Fruit fly (Drosophila melanogaster) whole organism, embryonic: Measurements from ENCODE around the gene sing.

Source experiments
- Asciz ChIP-seq: fragments of 200-800 bp; sonication (Bioruptor generic); optimal IDR thresholded peaks from 2 replicates; lab custom pipeline; 2017; ENCODE audit warnings: missing biosample characterization, mild to moderate bottlenecking, missing genetic modification characterization, missing genetic modification reagents
- B-H2 ChIP-seq: fragments of 200-800 bp; sonication (Bioruptor generic); optimal IDR thresholded peaks from 2 replicates; lab custom pipeline; 2018; ENCODE audit warnings: missing biosample characterization, mild to moderate bottlenecking, missing genetic modification characterization
- Blimp-1 ChIP-seq: fragments of 200-800 bp; sonication (Bioruptor generic); optimal IDR thresholded peaks from 3 replicates; lab custom pipeline; 2018; ENCODE audit warnings: missing biosample characterization, missing genetic modification characterization, mild to moderate bottlenecking, moderate library complexity, missing genetic modification reagents
- C15 ChIP-seq: fragments of 200-800 bp; sonication (Bioruptor generic); IDR thresholded peaks from 3 replicates; pipeline ENCODE4 v1.3.6; 2022; ENCODE audit warnings: missing biosample characterization, missing genetic modification characterization
- CG10366 ChIP-seq: fragments of 200-800 bp; sonication (Bioruptor generic); IDR thresholded peaks from 2 replicates; pipeline ENCODE4 v1.3.6; 2022; ENCODE audit warnings: missing biosample characterization, missing genetic modification characterization
- CG11504 ChIP-seq: fragments of 200-800 bp; sonication (Bioruptor generic); optimal IDR thresholded peaks from 3 replicates; lab custom pipeline; 2019; ENCODE audit warnings: missing biosample characterization, mild to moderate bottlenecking, missing genetic modification characterization, moderate library complexity
- CG12219 ChIP-seq: fragments of 200-800 bp; sonication (Bioruptor generic); optimal IDR thresholded peaks from 3 replicates; lab custom pipeline; 2018; ENCODE audit warnings: missing biosample characterization, mild to moderate bottlenecking, missing genetic modification characterization
- CG16863 ChIP-seq: fragments of 200-800 bp; sonication (Bioruptor generic); optimal IDR thresholded peaks from 3 replicates; lab custom pipeline; 2016; ENCODE audit warnings: missing biosample characterization, missing genetic modification characterization
- CG17385 ChIP-seq: fragments of 200-800 bp; sonication (Bioruptor generic); optimal IDR thresholded peaks from 3 replicates; lab custom pipeline; 2018; ENCODE audit warnings: missing biosample characterization, mild to moderate bottlenecking, missing genetic modification characterization
- CG33213 ChIP-seq: fragments of 200-800 bp; sonication (Bioruptor generic); optimal IDR thresholded peaks from 3 replicates; lab custom pipeline; 2016; ENCODE audit warnings: missing biosample characterization, missing genetic modification characterization
- CG34376 ChIP-seq: fragments of 200-800 bp; sonication (Bioruptor generic); optimal IDR thresholded peaks from 2 replicates; lab custom pipeline; 2018; ENCODE audit warnings: missing biosample characterization, mild to moderate bottlenecking, missing genetic modification characterization
- CG34422 ChIP-seq: fragments of 200-800 bp; sonication (Bioruptor generic); IDR thresholded peaks from 3 replicates; pipeline ENCODE4 v1.3.6; 2022; ENCODE audit warnings: missing biosample characterization, missing genetic modification characterization
- CG43689 ChIP-seq: fragments of 200-800 bp; sonication (Bioruptor generic); IDR thresholded peaks from 2 replicates; pipeline ENCODE4 v1.3.6; 2022; ENCODE audit warnings: missing biosample characterization, missing genetic modification characterization
- CG4424 ChIP-seq: fragments of 200-800 bp; sonication (Bioruptor generic); optimal IDR thresholded peaks from 3 replicates; lab custom pipeline; 2016; ENCODE audit warnings: missing biosample characterization, missing genetic modification characterization
- CG5180 ChIP-seq: fragments of 200-800 bp; sonication (Bioruptor generic); optimal IDR thresholded peaks from 3 replicates; lab custom pipeline; 2017; ENCODE audit warnings: missing biosample characterization, missing genetic modification characterization, mild to moderate bottlenecking, moderate library complexity, missing genetic modification reagents
- CG6683 ChIP-seq: fragments of 200-800 bp; sonication (Bioruptor generic); optimal IDR thresholded peaks from 2 replicates; lab custom pipeline; 2017; ENCODE audit warnings: missing biosample characterization, mild to moderate bottlenecking, missing genetic modification characterization, missing genetic modification reagents
- CG9727 ChIP-seq: fragments of 200-800 bp; sonication (Bioruptor generic); optimal IDR thresholded peaks from 3 replicates; lab custom pipeline; 2017; ENCODE audit warnings: missing biosample characterization, mild to moderate bottlenecking, missing genetic modification characterization
- Dip2 ChIP-seq: fragments of 200-800 bp; sonication (Bioruptor generic); IDR thresholded peaks from 2 replicates; pipeline ENCODE4 v1.3.6; 2022; ENCODE audit warnings: missing biosample characterization, missing genetic modification characterization
- Fer1 ChIP-seq: fragments of 200-800 bp; sonication (Bioruptor generic); optimal IDR thresholded peaks from 2 replicates; lab custom pipeline; 2017; ENCODE audit warnings: missing biosample characterization, mild to moderate bottlenecking, missing genetic modification characterization
- HLHmδ ChIP-seq: fragments of 200-800 bp; sonication (Bioruptor generic); optimal IDR thresholded peaks from 2 replicates; lab custom pipeline; 2018; ENCODE audit warnings: missing biosample characterization, mild to moderate bottlenecking, missing genetic modification characterization, moderate library complexity
- HmgD ChIP-seq: fragments of 200-800 bp; sonication (Bioruptor generic); optimal IDR thresholded peaks from 3 replicates; lab custom pipeline; 2016; ENCODE audit warnings: missing biosample characterization, missing genetic modification characterization
- Hr3 ChIP-seq: fragments of 200-800 bp; sonication (Bioruptor generic); optimal IDR thresholded peaks from 3 replicates; lab custom pipeline; 2016; ENCODE audit warnings: missing biosample characterization, missing genetic modification characterization
- Lhr ChIP-seq: fragments of 200-800 bp; sonication (Bioruptor generic); optimal IDR thresholded peaks from 3 replicates; lab custom pipeline; 2017; ENCODE audit warnings: mild to moderate bottlenecking, missing biosample characterization, missing genetic modification reagents, missing genetic modification characterization
- Med ChIP-seq: fragments of 200-800 bp; sonication (Bioruptor generic); peaks from one replicate; lab custom pipeline; 2016; ENCODE audit warnings: missing biosample characterization, missing genetic modification characterization, mild to moderate bottlenecking, inconsistent platforms, moderate library complexity
- Oli ChIP-seq: fragments of 200-800 bp; sonication (Bioruptor generic); optimal IDR thresholded peaks from 2 replicates; lab custom pipeline; 2018; ENCODE audit warnings: missing biosample characterization, mild to moderate bottlenecking, missing genetic modification characterization, moderate library complexity
- Spps ChIP-seq: fragments of 200-800 bp; sonication (Bioruptor generic); optimal IDR thresholded peaks from 2 replicates; lab custom pipeline; 2018; ENCODE audit warnings: missing biosample characterization, mild to moderate bottlenecking, missing genetic modification characterization
- Sry-δ ChIP-seq: fragments of 200-800 bp; sonication (Bioruptor generic); optimal IDR thresholded peaks from 2 replicates; lab custom pipeline; 2016; ENCODE audit warnings: missing biosample characterization, missing genetic modification characterization
- Xrp1 ChIP-seq: fragments of 200-800 bp; sonication (Bioruptor generic); IDR thresholded peaks from 2 replicates; pipeline ENCODE4 v1.3.6; 2022; ENCODE audit warnings: missing biosample characterization, missing genetic modification characterization
- aop ChIP-seq: fragments of 200-800 bp; sonication (Bioruptor generic); IDR thresholded peaks from 2 replicates; pipeline ENCODE4 v1.3.6; 2022; ENCODE audit warnings: missing biosample characterization, missing genetic modification characterization
- cad ChIP-seq: fragments of >200 bp; optimal IDR thresholded peaks from 2 replicates; lab custom pipeline; 2017; ENCODE audit warnings: missing biosample characterization, missing genetic modification characterization
- cg ChIP-seq: fragments of 200-800 bp; sonication (Bioruptor generic); optimal IDR thresholded peaks from 3 replicates; lab custom pipeline; 2019; ENCODE audit warnings: missing biosample characterization, mild to moderate bottlenecking, missing genetic modification characterization, moderate library complexity
- corto ChIP-seq: fragments of 200-800 bp; sonication (Bioruptor generic); optimal IDR thresholded peaks from 2 replicates; lab custom pipeline; 2016; ENCODE audit warnings: missing biosample characterization, mild to moderate bottlenecking, missing genetic modification characterization, moderate library complexity
- dati ChIP-seq: fragments of 200-800 bp; sonication (Bioruptor generic); IDR thresholded peaks from 2 replicates; pipeline ENCODE4 v1.3.6; 2022; ENCODE audit warnings: missing biosample characterization, missing genetic modification characterization
- fu2 ChIP-seq: fragments of 200-800 bp; sonication (Bioruptor generic); optimal IDR thresholded peaks from 2 replicates; lab custom pipeline; 2016; ENCODE audit warnings: missing biosample characterization, missing genetic modification characterization
- gce ChIP-seq: fragments of 200-800 bp; sonication (Bioruptor generic); IDR thresholded peaks from 3 replicates; pipeline ENCODE4 v1.3.6; 2022; ENCODE audit warnings: missing biosample characterization, missing genetic modification characterization
- gem ChIP-seq: fragments of 200-800 bp; sonication (Bioruptor generic); optimal IDR thresholded peaks from 2 replicates; lab custom pipeline; 2019; ENCODE audit warnings: missing biosample characterization, mild to moderate bottlenecking, missing genetic modification characterization, moderate library complexity
- hb ChIP-seq: fragments of 200-800 bp; sonication (Bioruptor generic); IDR thresholded peaks from 3 replicates; pipeline ENCODE4 v1.3.6; 2022; ENCODE audit warnings: missing biosample characterization, missing genetic modification characterization; ENCODE audit not compliant: partially characterized antibody
- kni ChIP-seq: fragments of 200-800 bp; sonication (Bioruptor generic); optimal IDR thresholded peaks from 3 replicates; lab custom pipeline; 2017; ENCODE audit warnings: mild to moderate bottlenecking, missing biosample characterization, missing genetic modification reagents, missing genetic modification characterization
- lola ChIP-seq, 3 experiments: fragments of >200 bp in 2 of 3; fragments of 200-800 bp in 1 of 3; sonication (Bioruptor generic) in 1 of 3; optimal IDR thresholded peaks; 2 replicates each; lab custom pipeline; 2017 to 2019; ENCODE audit warnings: missing biosample characterization in 3 of 3, missing genetic modification characterization in 3 of 3, mild to moderate bottlenecking in 1 of 3, moderate library complexity in 1 of 3
- maf-S ChIP-seq: fragments of 200-800 bp; sonication (Bioruptor generic); optimal IDR thresholded peaks from 2 replicates; lab custom pipeline; 2016; ENCODE audit warnings: missing biosample characterization, missing genetic modification characterization
- mam ChIP-seq: fragments of 200-800 bp; sonication (Bioruptor generic); optimal IDR thresholded peaks from 3 replicates; lab custom pipeline; 2016; ENCODE audit warnings: missing biosample characterization, missing genetic modification characterization
- pfk ChIP-seq: fragments of 200-800 bp; sonication (Bioruptor generic); optimal IDR thresholded peaks from 2 replicates; lab custom pipeline; 2018; ENCODE audit warnings: missing biosample characterization, mild to moderate bottlenecking, missing genetic modification characterization, moderate library complexity
- pnt ChIP-seq: fragments of 200-800 bp; sonication (Bioruptor generic); optimal IDR thresholded peaks from 3 replicates; lab custom pipeline; 2016; ENCODE audit warnings: missing biosample characterization, missing genetic modification characterization
- prd ChIP-seq, 3 experiments: fragments of >200 bp in 2 of 3; fragments of 200-800 bp in 1 of 3; sonication (Bioruptor generic) in 1 of 3; optimal IDR thresholded peaks in 2 of 3; IDR thresholded peaks in 1 of 3; 2 replicates in 2 of 3; 3 replicates in 1 of 3; pipeline versions ENCODE4 v1.3.6 to Lab custom; 2017 to 2022; ENCODE audit warnings: missing biosample characterization in 1 of 3, missing genetic modification characterization in 1 of 3
- repo ChIP-seq: fragments of 200-800 bp; sonication (Bioruptor generic); optimal IDR thresholded peaks from 2 replicates; lab custom pipeline; 2016; ENCODE audit warnings: missing biosample characterization, missing genetic modification characterization
- ro ChIP-seq: fragments of 200-800 bp; sonication (Bioruptor generic); IDR thresholded peaks from 2 replicates; pipeline ENCODE4 v1.3.6; 2022; ENCODE audit warnings: missing biosample characterization, missing genetic modification characterization
- slou ChIP-seq: fragments of 200-800 bp; sonication (Bioruptor generic); optimal IDR thresholded peaks from 3 replicates; lab custom pipeline; 2016; ENCODE audit warnings: missing biosample characterization, missing genetic modification characterization
- stwl ChIP-seq: fragments of 200-800 bp; sonication (Bioruptor generic); optimal IDR thresholded peaks from 3 replicates; lab custom pipeline; 2018; ENCODE audit warnings: missing biosample characterization, mild to moderate bottlenecking, missing genetic modification characterization, moderate library complexity
- tx ChIP-seq: fragments of 200-800 bp; sonication (Bioruptor generic); optimal IDR thresholded peaks from 2 replicates; lab custom pipeline; 2016; ENCODE audit warnings: missing biosample characterization, missing genetic modification characterization
- zfh1 ChIP-seq: fragments of 200-800 bp; sonication (Bioruptor generic); IDR thresholded peaks from 3 replicates; pipeline ENCODE4 v1.3.6; 2022; ENCODE audit warnings: missing biosample characterization, missing genetic modification characterization

Gene sing

DNA sequence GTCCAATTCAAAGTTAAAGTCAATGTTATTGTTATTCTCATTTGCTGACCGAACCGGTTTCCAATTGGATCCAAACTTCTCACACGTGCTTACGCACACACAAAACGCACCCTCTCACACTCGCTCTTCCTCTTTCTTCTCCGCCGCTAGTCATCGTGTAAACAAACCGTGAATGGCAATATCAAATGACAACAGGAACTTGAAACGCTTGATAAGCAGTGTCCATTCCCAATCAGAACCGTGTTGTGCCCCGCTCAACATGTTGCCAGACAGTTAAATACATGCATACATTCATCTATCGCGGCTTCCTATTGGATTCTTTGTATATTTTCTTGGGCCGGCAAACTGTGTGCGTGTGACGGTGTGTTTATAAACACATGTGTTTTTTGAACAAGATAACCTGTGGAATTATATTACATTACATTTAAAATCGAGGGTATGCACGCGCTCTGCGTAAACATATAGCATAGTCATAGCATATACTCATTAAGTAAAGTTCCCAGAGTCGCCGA lies 23.3 kb upstream of the sing start (continued):
- TF ChIP-seq C15 (GFP tag; lab: Robert Waterston, UW) (no peak), CG34376 (peak; percentile 83), mam (GFP tag; lab: Kevin White, UChicago) (no peak), CG12219 (GFP tag; lab: Kevin White, UChicago) (peak; percentile 41), Spps (no peak), slou (GFP tag; lab: Kevin White, UChicago) (no peak), hb (GFP tag; lab: Robert Waterston, UW) (no peak), maf-S (GFP tag; lab: Kevin White, UChicago) (no peak), tx (no peak), pnt (GFP tag; lab: Kevin White, UChicago) (no peak), CG11504 (tag; lab: Kevin White, UChicago) (peak; percentile 99), fu2 (no peak), zfh1 (no peak), Med (GFP tag; lab: Kevin White, UChicago) (peak; percentile 90), cad (GFP tag; lab: Kevin White, UChicago) (no peak), CG34422 (GFP tag; lab: Robert Waterston, UW) (peak; percentile 82; the same call in 1 of the 3 replicates), gce (no peak), CG6683 (GFP tag; lab: Kevin White, UChicago) (peak; percentile 32), cg (GFP tag; lab: Kevin White, UChicago) (peak; percentile 90), CG43689 (GFP tag; lab: Robert Waterston, UW) (no peak), pfk (no peak), Lhr (GFP tag; lab: Kevin White, UChicago) (no peak), Blimp-1 (GFP tag; lab: Kevin White, UChicago) (peak; percentile 11), HmgD (peak; percentile 2), stwl (peak; percentile 12), Dip2 (GFP tag; lab: Robert Waterston, UW) (no peak), prd (optimal IDR thresholded peaks at IDR 0.05; lab: Kevin White, UChicago) (no peak), prd (GFP tag; IDR thresholded peaks at IDR 0.05; lab: Robert Waterston, UW) (no peak), repo (GFP tag; lab: Kevin White, UChicago) (no peak), kni (GFP tag; lab: Kevin White, UChicago) (peak; percentile 82), Fer1 (peak; percentile 45), gem (tag; lab: Kevin White, UChicago) (no peak), B-H2 (peak; percentile 28), Asciz (GFP tag; lab: Kevin White, UChicago) (no peak), Sry-δ (GFP tag; lab: Kevin White, UChicago) (no peak), Hr3 (GFP tag; lab: Kevin White, UChicago) (no peak), CG10366 (GFP tag; lab: Robert Waterston, UW) (no peak), HLHmδ (GFP tag; lab: Kevin White, UChicago) (peak; percentile 17), lola (GFP tag; optimal IDR thresholded peaks at IDR 0.05; lab: Kevin White, UChicago) (no peak), CG33213 (GFP tag; lab: Kevin White, UChicago) (no peak), CG4424 (no peak), Oli (no peak), CG9727 (GFP tag; lab: Kevin White, UChicago) (no peak), dati (no peak), aop (GFP tag; lab: Robert Waterston, UW) (no peak), CG16863 (GFP tag; lab: Kevin White, UChicago) (no peak), corto (GFP tag; lab: Kevin White, UChicago) (no peak), CG5180 (GFP tag; lab: Kevin White, UChicago) (no peak), CG17385 (peak; percentile 96), ro (GFP tag; lab: Robert Waterston, UW) (no peak), Xrp1 (GFP tag; lab: Robert Waterston, UW) (0 out of 2 replicates have a peak, but pooled peaks have one; percentile 22)
